Worm (Caenorhabditis elegans) whole organism, early embryonic: ENCODE measurements around the gene Y51H7C.12.

Experiments
- B0310.2 ChIP-seq: sonication (generic microtip); optimal IDR thresholded peaks from 2 replicates; lab custom pipeline; 2016; ENCODE audit warnings: mild to moderate bottlenecking, missing genetic modification characterization, missing compliant biosample characterization
- F13C5.2 ChIP-seq: sonication (generic microtip); optimal IDR thresholded peaks from 2 replicates; lab custom pipeline; 2017; ENCODE audit warnings: mild to moderate bottlenecking, missing genetic modification characterization, inconsistent platforms, missing compliant biosample characterization
- ama-1 ChIP-seq: fragments of 150-350 bp; optimal IDR thresholded peaks from 2 replicates; lab custom pipeline; 2014
- ceh-13 ChIP-seq: fragments of 200-800 bp; sonication (Bioruptor generic); optimal IDR thresholded peaks from 2 replicates; lab custom pipeline; 2018; ENCODE audit warnings: mild to moderate bottlenecking, missing genetic modification characterization, missing compliant biosample characterization
- ceh-36 ChIP-seq: sonication (generic microtip); optimal IDR thresholded peaks from 2 replicates; lab custom pipeline; 2016; ENCODE audit warnings: missing genetic modification characterization, inconsistent platforms, missing compliant biosample characterization
- ets-7 ChIP-seq: sonication (generic microtip); optimal IDR thresholded peaks from 2 replicates; lab custom pipeline; 2016; ENCODE audit warnings: missing genotype, missing genetic modification characterization, missing compliant biosample characterization
- flt-1 ChIP-seq: fragments of 200-800 bp; sonication (Bioruptor generic); IDR thresholded peaks from 2 replicates; pipeline ENCODE4 v1.3.6; 2022; ENCODE audit warnings: missing genetic modification characterization, missing compliant biosample characterization
- hmbx-1 ChIP-seq: sonication (generic microtip); optimal IDR thresholded peaks from 2 replicates; lab custom pipeline; 2016; ENCODE audit warnings: mild to moderate bottlenecking, missing genetic modification characterization, missing compliant biosample characterization
- hmg-4 ChIP-seq: fragments of 200-800 bp; sonication (Bioruptor generic); optimal IDR thresholded peaks from 2 replicates; lab custom pipeline; 2018; ENCODE audit warnings: mild to moderate bottlenecking, missing genetic modification characterization, missing compliant biosample characterization
- pes-1 ChIP-seq: fragments of 200-800 bp; sonication (Bioruptor generic); IDR thresholded peaks from 2 replicates; pipeline ENCODE4 v1.3.6; 2022; ENCODE audit warnings: missing genetic modification reagents, missing genetic modification characterization, missing compliant biosample characterization
- scrt-1 ChIP-seq: fragments of 200-800 bp; sonication (Bioruptor generic); IDR thresholded peaks from 2 replicates; pipeline ENCODE4 v1.3.6; 2022; ENCODE audit warnings: missing genetic modification characterization, missing compliant biosample characterization
- sea-1 ChIP-seq: fragments of 200-800 bp; sonication (Bioruptor generic); conservative IDR thresholded peaks from 2 replicates; pipeline ENCODE4 v1.3.6; 2022; ENCODE audit warnings: missing genetic modification characterization, missing compliant biosample characterization
- tbx-11 ChIP-seq: fragments of 200-800 bp; sonication (Bioruptor generic); IDR thresholded peaks from 2 replicates; pipeline ENCODE4 v1.3.6; 2022; ENCODE audit warnings: missing genetic modification characterization, missing compliant biosample characterization
- tra-4 ChIP-seq: sonication (generic microtip); optimal IDR thresholded peaks from 2 replicates; lab custom pipeline; 2017; ENCODE audit warnings: missing genetic modification characterization, missing compliant biosample characterization

DNA sequence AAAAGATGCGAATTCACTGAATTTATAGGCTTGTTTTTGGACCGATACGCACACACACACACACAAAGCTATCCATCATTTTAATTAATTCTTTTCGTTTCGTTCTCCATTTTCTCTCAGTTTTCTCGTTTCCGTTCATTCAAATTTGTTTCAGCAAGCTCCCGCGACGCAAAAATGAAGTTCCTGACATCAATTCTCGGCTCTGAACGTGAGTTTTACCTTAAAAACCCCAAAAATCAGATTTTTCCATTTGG is 8.3 kb downstream of the Y51H7C.12 start, which contains the start of gene Y51H7C.3:
- TF ChIP-seq flt-1 (no peak), tbx-11 (no peak), ama-1 (lab: Kevin White, UChicago) (no peak), hmbx-1 (tag; lab: Kevin White, UChicago) (no peak), pes-1 (GFP tag; lab: Robert Waterston, UW) (no peak), hmg-4 (GFP tag; lab: Kevin White, UChicago) (no peak), tra-4 (tag; lab: Kevin White, UChicago) (no peak), F13C5.2 (tag; lab: Kevin White, UChicago) (no peak), B0310.2 (tag; lab: Kevin White, UChicago) (no peak), ceh-36 (tag; lab: Kevin White, UChicago) (no peak), ceh-13 (GFP tag; lab: Kevin White, UChicago) (no peak), scrt-1 (GFP tag; lab: Robert Waterston, UW) (no peak), ets-7 (tag; lab: Kevin White, UChicago) (no peak), sea-1 (GFP tag; lab: Robert Waterston, UW) (no peak)
